Fruit fly (Drosophila melanogaster): ENCODE measurements around the gene Ets65A.

The Ets65A gene

dm6 chr3L:6082561-6082960, 14.9 kb upstream of the Ets65A start, which contains the start of gene CG13293 (continued):
- TF ChIP-seq jumu (GFP tag; optimal IDR thresholded peaks at IDR 0.05) (no peak), exex (tag; optimal IDR thresholded peaks at IDR 0.05) (no peak), MESR4 (GFP tag; optimal IDR thresholded peaks at IDR 0.05) (peak; percentile 30), schlank (tag; optimal IDR thresholded peaks at IDR 0.05) (no peak), jing (GFP tag; optimal IDR thresholded peaks at IDR 0.05) (no peak), CG4854 (GFP tag; optimal IDR thresholded peaks at IDR 0.05) (no peak), gsb-n (tag; optimal IDR thresholded peaks at IDR 0.05) (no peak), CG12391 (tag; optimal IDR thresholded peaks at IDR 0.05) (no peak), NK7.1 (GFP tag; optimal IDR thresholded peaks at IDR 0.05) (no peak), caup (GFP tag; optimal IDR thresholded peaks at IDR 0.05; ENCODE audit: severe bottlenecking) (no peak), CG9797 (GFP tag; optimal IDR thresholded peaks at IDR 0.05) (peak; percentile 2), Hmr (GFP tag; optimal IDR thresholded peaks at IDR 0.05) (peak; percentile 15), crc (GFP tag; optimal IDR thresholded peaks at IDR 0.05) (no peak)

dm6 chr3L:6084446-6084845, 13.0 kb upstream of the Ets65A start:
- TF ChIP-seq Drgx (GFP tag; IDR thresholded peaks at IDR 0.05) (peak; percentile 54; the same call in 1 of the 2 replicates), Ptx1 (GFP tag; IDR thresholded peaks at IDR 0.05) (0 out of 2 replicates have a peak, but pooled peaks have one; percentile 12), slbo (GFP tag; IDR thresholded peaks at IDR 0.05) (0 out of 2 replicates have a peak, but pooled peaks have one; percentile 1), D19A (tag; optimal IDR thresholded peaks at IDR 0.05) (no peak), fd3F (GFP tag; optimal IDR thresholded peaks at IDR 0.05) (no peak), da (GFP tag; optimal IDR thresholded peaks at IDR 0.05) (no peak), al (GFP tag; IDR thresholded peaks at IDR 0.05) (no peak), gem (tag; optimal IDR thresholded peaks at IDR 0.05) (peak; percentile 45), NC2β (GFP tag; optimal IDR thresholded peaks at IDR 0.05) (no peak), CG10565 (GFP tag; optimal IDR thresholded peaks at IDR 0.05) (no peak), Lim3 (GFP tag; IDR thresholded peaks at IDR 0.05) (no peak), CG11504 (tag; optimal IDR thresholded peaks at IDR 0.05) (peak; percentile 27), gcm (GFP tag; optimal IDR thresholded peaks at IDR 0.05) (no peak), CG3065 (GFP tag; optimal IDR thresholded peaks at IDR 0.05) (no peak), CG11456 (GFP tag; IDR thresholded peaks at IDR 0.05) (no peak), PHDP (tag; optimal IDR thresholded peaks at IDR 0.05) (no peak), CG2712 (tag; optimal IDR thresholded peaks at IDR 0.05) (no peak), dmrt99B (tag; optimal IDR thresholded peaks at IDR 0.05) (no peak)

- TF ChIP-seq D19A (tag; optimal IDR thresholded peaks at IDR 0.05) (peak; percentile 50), CG14050 (GFP tag; IDR thresholded peaks at IDR 0.05) (no peak), row (GFP tag; IDR thresholded peaks at IDR 0.05) (peak; percentile 25; the same call in 1 of the 3 replicates), Meics (GFP tag; optimal IDR thresholded peaks at IDR 0.05) (peak; percentile 47), dmrt99B (tag; optimal IDR thresholded peaks at IDR 0.05) (peak; percentile 50), CG10979 (tag; optimal IDR thresholded peaks at IDR 0.05) (peak; percentile 51), CG12659 (GFP tag; optimal IDR thresholded peaks at IDR 0.05) (peak; percentile 9), CG17361 (GFP tag; IDR thresholded peaks at IDR 0.05) (peak; percentile 23; the same call in 1 of the 3 replicates), Sox100B (GFP tag; optimal IDR thresholded peaks at IDR 0.05) (peak; percentile 50), gsb-n (tag; optimal IDR thresholded peaks at IDR 0.05) (peak; percentile 20), gem (tag; optimal IDR thresholded peaks at IDR 0.05) (peak; percentile 63), gcm (GFP tag; optimal IDR thresholded peaks at IDR 0.05) (peak; percentile 22), CG4360 (GFP tag; IDR thresholded peaks at IDR 0.05) (peak; percentile 30; the same call in 1 of the 2 replicates), CG18262 (tag; optimal IDR thresholded peaks at IDR 0.05) (peak; percentile 50), CG14860 (GFP tag; IDR thresholded peaks at IDR 0.05; ENCODE audit: partially characterized antibody) (no peak), CG43689 (GFP tag; IDR thresholded peaks at IDR 0.05) (no peak), Hr51 (GFP tag; optimal IDR thresholded peaks at IDR 0.05) (peak in 1 of 2 experiments; percentile 42), Hmr (GFP tag; optimal IDR thresholded peaks at IDR 0.05) (peak; percentile 36), CG2678 (tag; optimal IDR thresholded peaks at IDR 0.05) (peak; percentile 63), CoRest (tag; optimal IDR thresholded peaks at IDR 0.05) (peak; percentile 15), CG18599 (GFP tag; optimal IDR thresholded peaks at IDR 0.05) (peak; percentile 68), dysf (GFP tag; IDR thresholded peaks at IDR 0.05) (peak; percentile 47; the same call in 2 of the 3 replicates), CG12391 (tag; optimal IDR thresholded peaks at IDR 0.05) (peak; percentile 40)
These were observed 12.3 kb upstream of the Ets65A start for dm6 chr3L:6085157-6085556.
